Worm (Caenorhabditis elegans): Measurements from ENCODE around the gene str-60.
"Not testable (repeated sequence)": the region's sequence is repeated elsewhere in the genome, so short reads cannot be mapped to it uniquely, and the experiment has no call there.

The str-60 gene

ce11 chrV:15891761-15892160 lies 6.0 kb upstream of the str-60 start, which contains the start of gene T06C12.12:
Gene T06C12.12, plus strand, starts transcription at chrV:15892061.
- TF ChIP-seq flt-1 (GFP tag; IDR thresholded peaks at IDR 0.05): no peak
- no peak for TF ChIP-seq tab-1 (GFP tag; IDR thresholded peaks at IDR 0.05)
- TF ChIP-seq cog-1 (tag; optimal IDR thresholded peaks at IDR 0.05): no peak
- no peak for TF ChIP-seq ztf-29 (GFP tag; IDR thresholded peaks at IDR 0.05)
- no peak for TF ChIP-seq klf-2 (GFP tag; conservative IDR thresholded peaks at IDR 0.05)
- no peak for TF ChIP-seq T22C8.4 (GFP tag; IDR thresholded peaks at IDR 0.05)
- no peak for TF ChIP-seq med-1 (GFP tag; optimal IDR thresholded peaks at IDR 0.05; ENCODE audit: insufficient read depth)
- TF ChIP-seq ref-1 (GFP tag; conservative IDR thresholded peaks at IDR 0.05): no peak
- no peak for TF ChIP-seq ztf-23 (GFP tag; IDR thresholded peaks at IDR 0.05)

ce11 chrV:15892696-15893095 lies 5.1 kb upstream of the str-60 start, which contains the start of gene T06C12.11:
Gene T06C12.11, plus strand, starts transcription at chrV:15892996.
- TF ChIP-seq flt-1 (GFP tag; IDR thresholded peaks at IDR 0.05): no peak
- no peak for TF ChIP-seq ztf-29 (GFP tag; IDR thresholded peaks at IDR 0.05)
- no peak for TF ChIP-seq ztf-23 (GFP tag; IDR thresholded peaks at IDR 0.05)
- TF ChIP-seq ref-1 (GFP tag; conservative IDR thresholded peaks at IDR 0.05): no peak
- TF ChIP-seq tab-1 (GFP tag; IDR thresholded peaks at IDR 0.05): no peak
- no peak for TF ChIP-seq klf-2 (GFP tag; conservative IDR thresholded peaks at IDR 0.05)

ce11 chrV:15896671-15897070 lies 1.1 kb upstream of the str-60 start, which contains the start of gene nhr-213:
Gene nhr-213, minus strand, starts transcription at chrV:15896771.
- TF ChIP-seq ztf-23 (GFP tag; IDR thresholded peaks at IDR 0.05) (no peak), tab-1 (GFP tag; IDR thresholded peaks at IDR 0.05) (no peak), ztf-29 (GFP tag; IDR thresholded peaks at IDR 0.05) (no peak), flt-1 (GFP tag; IDR thresholded peaks at IDR 0.05) (no peak)

- TF ChIP-seq flt-1 (GFP tag; IDR thresholded peaks at IDR 0.05) (no peak), T22C8.4 (GFP tag; IDR thresholded peaks at IDR 0.05) (no peak), med-1 (GFP tag; optimal IDR thresholded peaks at IDR 0.05; ENCODE audit: insufficient read depth) (no peak), cog-1 (tag; optimal IDR thresholded peaks at IDR 0.05) (no peak), ztf-29 (GFP tag; IDR thresholded peaks at IDR 0.05) (no peak)
These were observed 1.9 kb downstream of the str-60 start, which contains the start of gene T06C12.14 for ce11 chrV:15899696-15900095. Gene T06C12.14, plus strand, starts transcription at chrV:15899996.

ce11 chrV:15900564-15900963 lies 2.8 kb downstream of the str-60 start:
- TF ChIP-seq ztf-29 (GFP tag; IDR thresholded peaks at IDR 0.05) (no peak), T22C8.4 (GFP tag; IDR thresholded peaks at IDR 0.05) (no peak), ztf-23 (GFP tag; IDR thresholded peaks at IDR 0.05) (no peak), flt-1 (GFP tag; IDR thresholded peaks at IDR 0.05) (no peak), tab-1 (GFP tag; IDR thresholded peaks at IDR 0.05) (no peak), ref-1 (GFP tag; conservative IDR thresholded peaks at IDR 0.05) (no peak), cog-1 (tag; optimal IDR thresholded peaks at IDR 0.05) (no peak), med-1 (GFP tag; optimal IDR thresholded peaks at IDR 0.05; ENCODE audit: insufficient read depth) (no peak), klf-2 (GFP tag; conservative IDR thresholded peaks at IDR 0.05) (no peak)

- TF ChIP-seq cog-1 (tag; optimal IDR thresholded peaks at IDR 0.05); tab-1 (GFP tag; IDR thresholded peaks at IDR 0.05); ztf-29 (GFP tag; IDR thresholded peaks at IDR 0.05): not testable (repeated sequence)
These were observed 7.7 kb downstream of the str-60 start, which contains the start of the genes F35E8.1 and F35E8.2 for ce11 chrV:15905530-15905929. Gene F35E8.1, minus strand, starts transcription at chrV:15905630. Gene F35E8.2, plus strand, starts transcription at chrV:15905661.

- TF ChIP-seq med-1 (GFP tag; optimal IDR thresholded peaks at IDR 0.05; ENCODE audit: insufficient read depth): no peak
- TF ChIP-seq ref-1 (GFP tag; conservative IDR thresholded peaks at IDR 0.05): no peak
- TF ChIP-seq klf-2 (GFP tag; conservative IDR thresholded peaks at IDR 0.05): no peak
- TF ChIP-seq tab-1 (GFP tag; IDR thresholded peaks at IDR 0.05): no peak
- TF ChIP-seq cog-1 (tag; optimal IDR thresholded peaks at IDR 0.05): no peak
- TF ChIP-seq ztf-23 (GFP tag; IDR thresholded peaks at IDR 0.05): no peak
- no peak for TF ChIP-seq flt-1 (GFP tag; IDR thresholded peaks at IDR 0.05)
- TF ChIP-seq T22C8.4 (GFP tag; IDR thresholded peaks at IDR 0.05): no peak
- no peak for TF ChIP-seq ztf-29 (GFP tag; IDR thresholded peaks at IDR 0.05)
These were observed 14.1 kb downstream of the str-60 start, which contains the start of gene F35E8.6 for ce11 chrV:15911848-15912247. Gene F35E8.6, plus strand, starts transcription at chrV:15912148.

ce11 chrV:15912677-15913076 lies 14.9 kb downstream of the str-60 start:
- TF ChIP-seq cog-1 (tag; optimal IDR thresholded peaks at IDR 0.05): no peak
- TF ChIP-seq ref-1 (GFP tag; conservative IDR thresholded peaks at IDR 0.05): no peak
- TF ChIP-seq ztf-23 (GFP tag; IDR thresholded peaks at IDR 0.05): no peak
- TF ChIP-seq flt-1 (GFP tag; IDR thresholded peaks at IDR 0.05): no peak
- TF ChIP-seq klf-2 (GFP tag; conservative IDR thresholded peaks at IDR 0.05): no peak

- no peak for TF ChIP-seq cog-1 (tag; optimal IDR thresholded peaks at IDR 0.05)
- TF ChIP-seq flt-1 (GFP tag; IDR thresholded peaks at IDR 0.05): no peak
- no peak for TF ChIP-seq ztf-29 (GFP tag; IDR thresholded peaks at IDR 0.05)
- TF ChIP-seq med-1 (GFP tag; optimal IDR thresholded peaks at IDR 0.05; ENCODE audit: insufficient read depth): no peak
- no peak for TF ChIP-seq ztf-23 (GFP tag; IDR thresholded peaks at IDR 0.05)
- no peak for TF ChIP-seq klf-2 (GFP tag; conservative IDR thresholded peaks at IDR 0.05)
- TF ChIP-seq tab-1 (GFP tag; IDR thresholded peaks at IDR 0.05): no peak
- TF ChIP-seq T22C8.4 (GFP tag; IDR thresholded peaks at IDR 0.05): no peak
- no peak for TF ChIP-seq ref-1 (GFP tag; conservative IDR thresholded peaks at IDR 0.05)
These were observed 15.9 kb downstream of the str-60 start, which contains the start of gene F35E8.7 for ce11 chrV:15913714-15914113. Gene F35E8.7, plus strand, starts transcription at chrV:15914014.

- TF ChIP-seq cog-1 (tag; optimal IDR thresholded peaks at IDR 0.05) (no peak), flt-1 (GFP tag; IDR thresholded peaks at IDR 0.05) (no peak), T22C8.4 (GFP tag; IDR thresholded peaks at IDR 0.05) (no peak), med-1 (GFP tag; optimal IDR thresholded peaks at IDR 0.05; ENCODE audit: insufficient read depth) (no peak), ztf-29 (GFP tag; IDR thresholded peaks at IDR 0.05) (no peak), tab-1 (GFP tag; IDR thresholded peaks at IDR 0.05) (no peak), ref-1 (GFP tag; conservative IDR thresholded peaks at IDR 0.05) (no peak), ztf-23 (GFP tag; IDR thresholded peaks at IDR 0.05) (no peak), klf-2 (GFP tag; conservative IDR thresholded peaks at IDR 0.05) (no peak)
These were observed 17.0 kb downstream of the str-60 start for ce11 chrV:15914774-15915173.
